Worm (Caenorhabditis elegans) whole organism, mixed stage, embryonic: ENCODE results near the gene stip-1.

Experiments
- M03D4.4 ChIP-seq: sonication (generic microtip); optimal IDR thresholded peaks from 2 replicates; lab custom pipeline; 2017; ENCODE audit warnings: mild to moderate bottlenecking, missing genetic modification characterization, missing compliant biosample characterization
- bed-3 ChIP-seq: fragments of 200-800 bp; sonication (Bioruptor generic); optimal IDR thresholded peaks from 3 replicates; lab custom pipeline; 2018; ENCODE audit warnings: mild to moderate bottlenecking, missing genetic modification characterization, moderate library complexity, missing compliant biosample characterization
- blmp-1 ChIP-seq: fragments of 150-350 bp; optimal IDR thresholded peaks from 2 replicates; lab custom pipeline; 2014; ENCODE audit warnings: missing biosample characterization, missing genetic modification characterization
- ceh-39 ChIP-seq: fragments of 150-350 bp; optimal IDR thresholded peaks from 2 replicates; lab custom pipeline; 2014; ENCODE audit warnings: missing biosample characterization, missing genetic modification characterization
- ceh-83 ChIP-seq: fragments of 200-800 bp; sonication (Bioruptor generic); optimal IDR thresholded peaks from 2 replicates; lab custom pipeline; 2018; ENCODE audit warnings: mild to moderate bottlenecking, missing genetic modification characterization, missing compliant biosample characterization
- ces-1 ChIP-seq: fragments of 150-350 bp; optimal IDR thresholded peaks from 2 replicates; lab custom pipeline; 2014; ENCODE audit warnings: missing biosample characterization, missing genetic modification reagents, missing genetic modification characterization
- cnd-1 ChIP-seq: fragments of 200-800 bp; sonication (Bioruptor generic); optimal IDR thresholded peaks from 2 replicates; lab custom pipeline; 2018; ENCODE audit warnings: mild to moderate bottlenecking, missing genetic modification characterization, missing compliant biosample characterization
- drap-1 ChIP-seq: fragments of 200-800 bp; sonication (Bioruptor generic); optimal IDR thresholded peaks from 3 replicates; lab custom pipeline; 2018; ENCODE audit warnings: mild to moderate bottlenecking, missing genetic modification characterization, missing compliant biosample characterization
- elt-1 ChIP-seq: sonication (generic microtip); optimal IDR thresholded peaks from 2 replicates; lab custom pipeline; 2017; ENCODE audit warnings: missing genetic modification characterization, mild to moderate bottlenecking, missing compliant biosample characterization, antibody characterized with exemption, moderate library complexity, borderline replicate concordance; ENCODE audit not compliant: insufficient read depth
- elt-3 ChIP-seq: fragments of 150-350 bp; optimal IDR thresholded peaks from 2 replicates; lab custom pipeline; 2014; ENCODE audit warnings: missing biosample characterization, missing genetic modification characterization
- flh-1 ChIP-seq: fragments of 200-800 bp; sonication (Bioruptor generic); optimal IDR thresholded peaks from 2 replicates; lab custom pipeline; 2018; ENCODE audit warnings: mild to moderate bottlenecking, missing genetic modification characterization, moderate library complexity, missing compliant biosample characterization
- ham-2 ChIP-seq: fragments of 200-800 bp; sonication (Bioruptor generic); optimal IDR thresholded peaks from 2 replicates; lab custom pipeline; 2018; ENCODE audit warnings: mild to moderate bottlenecking, missing genetic modification characterization, missing compliant biosample characterization
- hlh-1 ChIP-seq: fragments of 150-350 bp; optimal IDR thresholded peaks from 2 replicates; lab custom pipeline; 2014; ENCODE audit warnings: missing biosample characterization, missing genetic modification reagents, missing genetic modification characterization
- lin-13 ChIP-seq: fragments of 150-350 bp; optimal IDR thresholded peaks from 2 replicates; lab custom pipeline; 2014; ENCODE audit warnings: missing biosample characterization, missing genetic modification characterization
- lin-32 ChIP-seq: fragments of 200-800 bp; sonication (Bioruptor generic); optimal IDR thresholded peaks from 2 replicates; lab custom pipeline; 2018; ENCODE audit warnings: mild to moderate bottlenecking, missing genetic modification characterization, missing compliant biosample characterization
- lsy-2 ChIP-seq: fragments of 150-350 bp; optimal IDR thresholded peaks from 2 replicates; lab custom pipeline; 2014; ENCODE audit warnings: missing biosample characterization, missing genetic modification characterization
- mab-5 ChIP-seq: fragments of 150-350 bp; optimal IDR thresholded peaks from 2 replicates; lab custom pipeline; 2014; ENCODE audit warnings: missing biosample characterization, missing genetic modification characterization
- mep-1 ChIP-seq: fragments of 150-350 bp; optimal IDR thresholded peaks from 2 replicates; lab custom pipeline; 2017; ENCODE audit warnings: missing biosample characterization, missing genetic modification reagents, missing genetic modification characterization, inconsistent platforms
- mls-2 ChIP-seq: sonication (generic microtip); optimal IDR thresholded peaks from 2 replicates; lab custom pipeline; 2016; ENCODE audit warnings: mild to moderate bottlenecking, missing genetic modification characterization, moderate library complexity, missing compliant biosample characterization
- nhr-12 ChIP-seq: fragments of 150-350 bp; optimal IDR thresholded peaks from 2 replicates; lab custom pipeline; 2014; ENCODE audit warnings: missing biosample characterization, missing genetic modification characterization
- nhr-2 ChIP-seq: fragments of 150-350 bp; optimal IDR thresholded peaks from 2 replicates; lab custom pipeline; 2014; ENCODE audit warnings: missing biosample characterization, missing genetic modification characterization
- nhr-237 ChIP-seq: fragments of 150-350 bp; optimal IDR thresholded peaks from 2 replicates; lab custom pipeline; 2014; ENCODE audit warnings: missing biosample characterization, missing genetic modification characterization
- nhr-28 ChIP-seq: fragments of 150-350 bp; optimal IDR thresholded peaks from 2 replicates; lab custom pipeline; 2014; ENCODE audit warnings: missing biosample characterization, missing genetic modification characterization
- nhr-76 ChIP-seq: sonication (generic microtip); optimal IDR thresholded peaks from 2 replicates; lab custom pipeline; 2017; ENCODE audit warnings: missing biosample characterization, missing genetic modification characterization
- pha-4 ChIP-seq: fragments of 150-350 bp; optimal IDR thresholded peaks from 2 replicates; lab custom pipeline; 2018; ENCODE audit warnings: missing biosample characterization, missing genetic modification reagents, missing genetic modification characterization
- sem-2 ChIP-seq: fragments of 200-800 bp; sonication (Bioruptor generic); optimal IDR thresholded peaks from 2 replicates; lab custom pipeline; 2018; ENCODE audit warnings: mild to moderate bottlenecking, missing genetic modification characterization, missing compliant biosample characterization
- snpc-4 ChIP-seq: fragments of 150-350 bp; optimal IDR thresholded peaks from 2 replicates; lab custom pipeline; 2014; ENCODE audit warnings: missing biosample characterization, missing genetic modification characterization
- sptf-1 ChIP-seq: sonication (generic microtip); optimal IDR thresholded peaks from 2 replicates; lab custom pipeline; 2017; ENCODE audit warnings: mild to moderate bottlenecking, missing genetic modification characterization, moderate library complexity, missing compliant biosample characterization
- tbx-8 ChIP-seq: fragments of 200-800 bp; sonication (Bioruptor generic); optimal IDR thresholded peaks from 2 replicates; lab custom pipeline; 2018; ENCODE audit warnings: mild to moderate bottlenecking, missing genetic modification characterization, moderate library complexity, missing compliant biosample characterization
- unc-120 ChIP-seq: sonication (generic microtip); optimal IDR thresholded peaks from 2 replicates; lab custom pipeline; 2017; ENCODE audit warnings: missing genetic modification characterization, missing compliant biosample characterization; ENCODE audit not compliant: poor library complexity, severe bottlenecking
- unc-39 ChIP-seq: fragments of 150-350 bp; optimal IDR thresholded peaks from 2 replicates; lab custom pipeline; 2014; ENCODE audit warnings: missing biosample characterization, missing genetic modification characterization
- unc-62 ChIP-seq: fragments of 150-350 bp; optimal IDR thresholded peaks from 2 replicates; lab custom pipeline; 2014; ENCODE audit warnings: missing biosample characterization, missing genetic modification reagents, missing genetic modification characterization
- zip-8 ChIP-seq: fragments of 150-350 bp; optimal IDR thresholded peaks from 2 replicates; lab custom pipeline; 2014; ENCODE audit warnings: missing biosample characterization, missing genetic modification characterization
- ztf-11 ChIP-seq: fragments of 150-350 bp; optimal IDR thresholded peaks from 2 replicates; lab custom pipeline; 2014; ENCODE audit warnings: missing biosample characterization, missing genetic modification characterization

Gene stip-1

DNA sequence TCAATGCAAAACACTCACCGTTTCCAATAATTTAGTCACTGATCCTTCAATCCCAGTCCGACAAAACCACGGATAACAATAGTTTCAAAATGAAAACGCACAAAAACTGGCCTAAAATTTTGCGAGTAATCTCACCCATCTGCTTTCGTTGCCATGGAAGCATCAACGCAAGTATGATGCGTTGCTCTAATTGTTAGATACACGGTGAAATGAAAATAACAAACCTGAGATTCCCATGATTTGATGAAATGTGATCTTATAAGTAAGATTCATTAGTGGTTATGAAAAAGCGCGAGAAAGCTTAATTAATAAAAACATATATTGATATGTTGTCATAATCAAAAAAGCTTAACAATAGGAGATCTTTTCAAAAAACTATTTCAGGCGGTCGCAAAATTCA lies 17.4 kb upstream of the stip-1 start, which contains the start of gene ceh-57:
Gene ceh-57, minus strand, starts transcription at position 95 of the 400 bp plus-strand sequence.
- TF ChIP-seq sptf-1 (tag; lab: Kevin White, UChicago): no peak
- TF ChIP-seq nhr-2 (tag; lab: Kevin White, UChicago): no peak
- no peak for TF ChIP-seq hlh-1 (tag; lab: Kevin White, UChicago)
- no peak for TF ChIP-seq nhr-76
- TF ChIP-seq mab-5 (tag; lab: Kevin White, UChicago): no peak
- TF ChIP-seq elt-3 (tag; lab: Kevin White, UChicago): no peak
- no peak for TF ChIP-seq unc-39 (tag; lab: Kevin White, UChicago)
- TF ChIP-seq nhr-237 (tag; lab: Kevin White, UChicago): no peak
- no peak for TF ChIP-seq ces-1
- no peak for TF ChIP-seq unc-62 (GFP tag; lab: Kevin White, UChicago)
- no peak for TF ChIP-seq nhr-28 (tag; lab: Kevin White, UChicago)
- TF ChIP-seq unc-120 (tag; lab: Kevin White, UChicago): no peak
- TF ChIP-seq ceh-39 (tag; lab: Kevin White, UChicago): no peak

DNA sequence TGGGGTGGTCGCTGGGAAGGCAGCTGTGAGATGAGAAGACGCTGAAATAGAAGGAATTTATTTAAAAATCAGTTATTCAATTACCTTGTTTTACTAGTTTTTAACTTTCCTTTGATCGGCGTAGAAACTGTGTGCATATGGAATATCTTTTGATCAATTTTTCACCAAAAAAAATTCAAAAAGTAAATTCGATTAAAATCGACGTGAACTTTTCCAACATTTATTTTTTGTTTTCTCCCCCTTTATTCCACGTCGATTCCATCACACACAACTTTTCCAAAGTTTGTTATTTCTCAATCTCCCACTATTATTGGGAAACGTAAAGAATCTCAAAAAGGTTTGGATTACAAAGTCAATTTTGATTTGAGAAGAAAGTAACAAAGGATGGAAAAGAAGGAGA lies 10.7 kb upstream of the stip-1 start, which contains the start of gene C07E3.4:
Gene C07E3.4, plus strand, starts transcription at position 301 of the 400 bp plus-strand sequence.
- no peak for TF ChIP-seq ceh-83
- TF ChIP-seq snpc-4: no peak
- TF ChIP-seq M03D4.4 (tag; lab: Kevin White, UChicago): no peak
- no peak for TF ChIP-seq elt-1
- no peak for TF ChIP-seq nhr-76
- TF ChIP-seq nhr-28 (tag; lab: Kevin White, UChicago): no peak
- no peak for TF ChIP-seq tbx-8 (GFP tag; lab: Kevin White, UChicago)
- TF ChIP-seq sptf-1 (tag; lab: Kevin White, UChicago): no peak
- TF ChIP-seq mls-2: no peak
- TF ChIP-seq drap-1 (GFP tag; lab: Kevin White, UChicago): no peak
- no peak for TF ChIP-seq blmp-1 (tag; lab: Kevin White, UChicago)
- TF ChIP-seq ham-2: no peak
- TF ChIP-seq nhr-237 (tag; lab: Kevin White, UChicago): no peak
- TF ChIP-seq nhr-2 (tag; lab: Kevin White, UChicago): no peak
- TF ChIP-seq nhr-12 (tag; lab: Kevin White, UChicago): no peak
- no peak for TF ChIP-seq mab-5 (tag; lab: Kevin White, UChicago)
- no peak for TF ChIP-seq flh-1 (GFP tag; lab: Kevin White, UChicago)
- no peak for TF ChIP-seq lsy-2 (tag; lab: Kevin White, UChicago)
- TF ChIP-seq bed-3 (GFP tag; lab: Kevin White, UChicago): no peak

DNA sequence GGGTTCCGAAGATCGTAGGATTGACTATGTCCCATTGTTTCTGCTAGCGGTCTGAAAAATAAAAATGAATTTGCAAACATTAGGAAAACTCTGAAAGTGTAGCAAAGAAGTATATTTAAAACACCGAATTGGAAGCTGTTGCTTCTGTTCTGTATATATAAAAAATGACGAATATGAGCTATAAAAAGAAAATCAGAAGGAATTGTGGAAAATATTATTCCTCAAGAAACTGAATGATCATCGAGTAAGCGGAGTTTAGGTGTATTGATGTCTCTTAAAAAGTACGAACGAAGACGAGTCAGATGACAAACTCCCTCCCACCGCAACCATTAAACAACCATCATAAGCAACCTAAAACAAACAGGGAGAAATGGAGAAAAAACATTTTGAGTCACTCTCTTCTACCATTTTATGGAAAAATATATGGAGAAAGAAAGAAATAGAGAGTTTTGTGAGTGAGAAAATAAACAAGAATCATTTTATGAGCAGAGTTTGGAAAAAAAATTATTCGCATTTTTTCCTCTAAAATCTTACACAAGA lies 7.7 kb upstream of the stip-1 start, which contains the start of gene C07E3.3:
Gene C07E3.3, minus strand, starts transcription at position 51 of the 540 bp plus-strand sequence.
- TF ChIP-seq lin-32 (no peak), tbx-8 (GFP tag; lab: Kevin White, UChicago) (no peak), drap-1 (GFP tag; lab: Kevin White, UChicago) (no peak), mep-1 (tag; lab: Kevin White, UChicago) (no peak), elt-3 (tag; lab: Kevin White, UChicago) (no peak), ztf-11 (no peak), zip-8 (no peak), mab-5 (tag; lab: Kevin White, UChicago) (no peak), unc-120 (tag; lab: Kevin White, UChicago) (no peak), flh-1 (GFP tag; lab: Kevin White, UChicago) (no peak), snpc-4 (no peak), cnd-1 (tag; lab: Kevin White, UChicago) (no peak), ces-1 (no peak), unc-62 (GFP tag; lab: Kevin White, UChicago) (no peak), bed-3 (GFP tag; lab: Kevin White, UChicago) (no peak)

DNA sequence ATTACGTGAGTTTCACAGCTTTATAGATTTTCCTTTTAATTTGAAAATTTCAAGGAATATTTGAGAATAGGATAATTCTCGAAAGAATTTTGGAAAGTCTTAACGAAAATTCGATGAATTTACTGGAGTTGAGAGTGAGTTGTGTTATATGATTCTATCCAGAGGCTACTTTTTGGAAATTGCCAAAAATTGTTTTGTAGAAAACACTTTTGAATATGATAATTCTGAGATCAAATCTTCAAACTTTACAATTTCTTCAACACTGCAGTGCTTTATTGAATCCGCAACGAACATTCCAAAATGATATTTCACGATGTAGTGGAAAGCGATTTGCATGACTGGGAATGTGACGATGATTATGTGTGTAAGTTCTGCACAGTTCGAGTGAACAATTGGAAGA lies 2.2 kb upstream of the stip-1 start, which contains the start of gene C07E3.8:
Gene C07E3.8, plus strand, starts transcription at position 301 of the 400 bp plus-strand sequence.
- TF ChIP-seq lin-13 (tag; lab: Kevin White, UChicago) (no peak), elt-1 (no peak), nhr-76 (no peak), ceh-83 (no peak), tbx-8 (GFP tag; lab: Kevin White, UChicago) (no peak), zip-8 (no peak), nhr-237 (tag; lab: Kevin White, UChicago) (no peak), sem-2 (GFP tag; lab: Kevin White, UChicago) (no peak), bed-3 (GFP tag; lab: Kevin White, UChicago) (no peak), unc-62 (GFP tag; lab: Kevin White, UChicago) (no peak), cnd-1 (tag; lab: Kevin White, UChicago) (no peak), mep-1 (tag; lab: Kevin White, UChicago) (no peak), sptf-1 (tag; lab: Kevin White, UChicago) (no peak), nhr-12 (tag; lab: Kevin White, UChicago) (no peak), nhr-2 (tag; lab: Kevin White, UChicago) (no peak), pha-4 (tag; lab: Kevin White, UChicago) (no peak), lin-32 (no peak), elt-3 (tag; lab: Kevin White, UChicago) (no peak), mls-2 (no peak)
- TF ChIP-seq, all 35 proteins: peak for 0
